Worm (Caenorhabditis elegans) whole organism, L3 larva: ENCODE results near the gene W06A11.1.

Source experiments
- ceh-82 ChIP-seq: fragments of 150-350 bp; optimal IDR thresholded peaks from 2 replicates; lab custom pipeline; 2014; ENCODE audit warnings: missing biosample characterization, missing genetic modification characterization
- unc-62 ChIP-seq: fragments of 150-350 bp; sonication (generic microtip); optimal IDR thresholded peaks from 4 replicates; lab custom pipeline; 2014; ENCODE audit warnings: missing biosample characterization, missing genetic modification reagents, missing genetic modification characterization

- TF ChIP-seq ceh-82 (no peak), unc-62 (GFP tag; lab: Kevin White, UChicago) (no peak)
Measured at ce11 chrII:4081891-4082290, 14.5 kb downstream of the W06A11.1 start.
